Worm (Caenorhabditis elegans) whole organism, midembryonic: ENCODE results near the gene cht-6.

Experiments
- cog-1 ChIP-seq: sonication (generic microtip); optimal IDR thresholded peaks from 2 replicates; lab custom pipeline; 2016; ENCODE audit warnings: missing genetic modification characterization, missing compliant biosample characterization
- flt-1 ChIP-seq: fragments of 200-800 bp; sonication (Bioruptor generic); IDR thresholded peaks from 2 replicates; pipeline ENCODE4 v1.3.6; 2022; ENCODE audit warnings: missing genetic modification characterization, missing compliant biosample characterization
- klf-2 ChIP-seq: fragments of 200-800 bp; sonication (Bioruptor generic); conservative IDR thresholded peaks from 2 replicates; pipeline ENCODE4 v1.3.6; 2022; ENCODE audit warnings: missing genetic modification reagents, missing genetic modification characterization, missing compliant biosample characterization
- tab-1 ChIP-seq: fragments of 200-800 bp; sonication (Bioruptor generic); IDR thresholded peaks from 2 replicates; pipeline ENCODE4 v1.3.6; 2022; ENCODE audit warnings: missing genetic modification characterization, missing compliant biosample characterization
- ztf-23 ChIP-seq: fragments of 200-800 bp; sonication (Bioruptor generic); IDR thresholded peaks from 2 replicates; pipeline ENCODE4 v1.3.6; 2022; ENCODE audit warnings: missing genetic modification reagents, missing genetic modification characterization, missing compliant biosample characterization

ce11 chrV:6438601-6439000 is 23.8 kb downstream of the cht-6 start, which contains the start of gene T05H4.4:
- TF ChIP-seq flt-1 = no peak
- no peak for TF ChIP-seq ztf-23 (GFP tag; lab: Robert Waterston, UW)
- TF ChIP-seq cog-1 = no peak
- no peak for TF ChIP-seq tab-1
- TF ChIP-seq klf-2 (GFP tag; lab: Robert Waterston, UW) = no peak
